Worm (Caenorhabditis elegans) whole organism, L4 larva: ENCODE data around the gene nhr-122.

Experiments
- F37D6.2 ChIP-seq: sonication (generic microtip); optimal IDR thresholded peaks from 2 replicates; lab custom pipeline; 2016; ENCODE audit warnings: mild to moderate bottlenecking, missing genetic modification characterization, missing compliant biosample characterization
- F49E8.2 ChIP-seq: sonication (generic microtip); optimal IDR thresholded peaks from 2 replicates; lab custom pipeline; 2016; ENCODE audit warnings: missing compliant biosample characterization, mild to moderate bottlenecking, missing genetic modification characterization, borderline replicate concordance
- R02D3.7 ChIP-seq: fragments of 150-350 bp; sonication (generic microtip); optimal IDR thresholded peaks from 3 replicates; lab custom pipeline; 2014; ENCODE audit warnings: missing biosample characterization, missing genetic modification characterization
- T20F7.1 ChIP-seq: fragments of 200-800 bp; sonication (Bioruptor generic); optimal IDR thresholded peaks from 2 replicates; lab custom pipeline; 2018; ENCODE audit warnings: mild to moderate bottlenecking, missing genetic modification characterization, missing compliant biosample characterization
- Y105C5A.15 ChIP-seq: fragments of 200-800 bp; sonication (Bioruptor generic); IDR thresholded peaks from 2 replicates; pipeline ENCODE4 v1.3.6; 2022; ENCODE audit warnings: missing genetic modification characterization, missing compliant biosample characterization
- Y48G9A.11 ChIP-seq: fragments of 200-800 bp; sonication (Bioruptor generic); IDR thresholded peaks from 2 replicates; pipeline ENCODE4 v1.3.6; 2022; ENCODE audit warnings: missing genetic modification reagents, missing genetic modification characterization, missing compliant biosample characterization
- Y75B8A.6 ChIP-seq: fragments of 200-800 bp; sonication (Bioruptor generic); IDR thresholded peaks from 2 replicates; pipeline ENCODE4 v1.3.6; 2022; ENCODE audit warnings: missing genetic modification reagents, missing genetic modification characterization, missing compliant biosample characterization
- ZK337.2 ChIP-seq: fragments of 200-800 bp; sonication (Bioruptor generic); IDR thresholded peaks from 2 replicates; pipeline ENCODE4 v1.3.6; 2022; ENCODE audit warnings: missing genetic modification reagents, missing genetic modification characterization, missing compliant biosample characterization
- ZK546.5 ChIP-seq, 2 experiments: sonication (generic microtip); optimal IDR thresholded peaks; 2 replicates each; lab custom pipeline; 2017; ENCODE audit warnings: missing biosample characterization in 2 of 2, missing genetic modification characterization in 2 of 2
- aha-1 ChIP-seq: fragments of 150-350 bp; peaks from one replicate; lab custom pipeline; 2014; ENCODE audit warnings: missing biosample characterization, missing genetic modification characterization
- aly-2 ChIP-seq: sonication (generic microtip); optimal IDR thresholded peaks from 2 replicates; lab custom pipeline; 2018; ENCODE audit warnings: missing biosample characterization, missing genetic modification characterization
- arid-1 ChIP-seq: fragments of 200-800 bp; sonication (Bioruptor generic); conservative IDR thresholded peaks from 2 replicates; pipeline ENCODE4 v1.3.6; 2022; ENCODE audit warnings: missing genetic modification reagents, missing genetic modification characterization, missing compliant biosample characterization
- ces-1 ChIP-seq: fragments of 150-350 bp; sonication (generic microtip); optimal IDR thresholded peaks from 4 replicates; lab custom pipeline; 2014; ENCODE audit warnings: missing biosample characterization, missing genetic modification reagents, missing genetic modification characterization
- daf-8 ChIP-seq: fragments of 200-800 bp; sonication (Bioruptor generic); IDR thresholded peaks from 2 replicates; pipeline ENCODE4 v1.3.6; 2022; ENCODE audit warnings: missing genetic modification characterization, missing compliant biosample characterization
- dpl-1 ChIP-seq: fragments of 150-350 bp; optimal IDR thresholded peaks from 2 replicates; lab custom pipeline; 2014; ENCODE audit warnings: missing biosample characterization, missing genetic modification reagents, missing genetic modification characterization
- duxl-1 ChIP-seq: sonication (generic microtip); optimal IDR thresholded peaks from 2 replicates; lab custom pipeline; 2016; ENCODE audit warnings: mild to moderate bottlenecking, missing genetic modification characterization, moderate library complexity, missing compliant biosample characterization; ENCODE audit not compliant: poor library complexity
- fos-1 ChIP-seq: fragments of 150-350 bp; optimal IDR thresholded peaks from 2 replicates; lab custom pipeline; 2014; ENCODE audit warnings: missing biosample characterization, missing genetic modification characterization
- gei-8 ChIP-seq: fragments of 200-800 bp; sonication (Bioruptor generic); optimal IDR thresholded peaks from 2 replicates; lab custom pipeline; 2018; ENCODE audit warnings: mild to moderate bottlenecking, missing genetic modification characterization, missing compliant biosample characterization
- hif-1 ChIP-seq, 2 experiments: sonication (generic microtip); optimal IDR thresholded peaks; 2 replicates each; lab custom pipeline; 2016 to 2017; ENCODE audit warnings: missing compliant biosample characterization in 2 of 2, missing genetic modification characterization in 2 of 2, missing genetic modification reagents in 2 of 2, missing genotype in 2 of 2, mild to moderate bottlenecking in 1 of 2
- hlh-11 ChIP-seq: fragments of 200-800 bp; sonication (Bioruptor generic); optimal IDR thresholded peaks from 2 replicates; lab custom pipeline; 2018; ENCODE audit warnings: mild to moderate bottlenecking, missing genetic modification characterization, missing compliant biosample characterization
- hmg-1.1 ChIP-seq: fragments of 200-800 bp; sonication (Bioruptor generic); IDR thresholded peaks from 2 replicates; pipeline ENCODE4 v1.3.6; 2022; ENCODE audit warnings: missing genetic modification reagents, missing genetic modification characterization, missing compliant biosample characterization
- jun-1 ChIP-seq: fragments of 150-350 bp; optimal IDR thresholded peaks from 2 replicates; lab custom pipeline; 2014; ENCODE audit warnings: missing biosample characterization, missing genetic modification reagents, missing genetic modification characterization
- lin-15B ChIP-seq: fragments of 150-350 bp; sonication (generic microtip); optimal IDR thresholded peaks from 3 replicates; lab custom pipeline; 2014; ENCODE audit warnings: missing biosample characterization, missing genetic modification characterization
- lin-38 ChIP-seq: fragments of 200-800 bp; sonication (Bioruptor generic); IDR thresholded peaks from 2 replicates; pipeline ENCODE4 v1.3.6; 2022; ENCODE audit warnings: missing genetic modification reagents, missing genetic modification characterization, missing compliant biosample characterization
- lir-3 ChIP-seq: sonication (generic microtip); optimal IDR thresholded peaks from 2 replicates; lab custom pipeline; 2016; ENCODE audit warnings: mild to moderate bottlenecking, missing genetic modification characterization, missing compliant biosample characterization
- lsy-2 ChIP-seq, 2 experiments: fragments of 150-350 bp in 1 of 2; sonication (generic microtip) in 1 of 2; optimal IDR thresholded peaks; 2 replicates each; lab custom pipeline; 2014 to 2017; ENCODE audit warnings: missing biosample characterization in 2 of 2, missing genetic modification characterization in 2 of 2
- mdl-1 ChIP-seq, 2 experiments: fragments of 150-350 bp in 1 of 2; sonication (generic microtip) in 1 of 2; optimal IDR thresholded peaks; 2 replicates each; lab custom pipeline; 2014 to 2017; ENCODE audit warnings: missing biosample characterization in 2 of 2, missing genetic modification characterization in 2 of 2
- mdt-29 ChIP-seq: fragments of 200-800 bp; sonication (Bioruptor generic); IDR thresholded peaks from 2 replicates; pipeline ENCODE4 v1.3.6; 2022; ENCODE audit warnings: missing genetic modification reagents, missing genetic modification characterization, missing compliant biosample characterization
- mxl-2 ChIP-seq: fragments of 200-800 bp; sonication (Bioruptor generic); conservative IDR thresholded peaks from 2 replicates; pipeline ENCODE4 v1.3.6; 2022; ENCODE audit warnings: missing genetic modification reagents, missing genetic modification characterization, missing compliant biosample characterization
- nhr-102 ChIP-seq: sonication (generic microtip); optimal IDR thresholded peaks from 2 replicates; lab custom pipeline; 2016; ENCODE audit warnings: mild to moderate bottlenecking, missing genetic modification characterization, moderate library complexity, missing compliant biosample characterization
- nhr-11 ChIP-seq: fragments of 150-350 bp; optimal IDR thresholded peaks from 2 replicates; lab custom pipeline; 2014; ENCODE audit warnings: missing biosample characterization, missing genetic modification characterization
- nhr-111 ChIP-seq: fragments of 200-800 bp; sonication (Bioruptor generic); optimal IDR thresholded peaks from 2 replicates; lab custom pipeline; 2018; ENCODE audit warnings: mild to moderate bottlenecking, missing genetic modification characterization, missing compliant biosample characterization
- nhr-237 ChIP-seq: sonication (generic microtip); optimal IDR thresholded peaks from 2 replicates; lab custom pipeline; 2017; ENCODE audit warnings: missing biosample characterization, missing genetic modification characterization
- nhr-42 ChIP-seq: fragments of 200-800 bp; sonication (Bioruptor generic); IDR thresholded peaks from 2 replicates; pipeline ENCODE4 v1.3.6; 2022; ENCODE audit warnings: missing genetic modification characterization, missing compliant biosample characterization
- nhr-6 ChIP-seq: fragments of 150-350 bp; optimal IDR thresholded peaks from 2 replicates; lab custom pipeline; 2014; ENCODE audit warnings: missing biosample characterization, missing genetic modification characterization
- saeg-2 ChIP-seq: fragments of 200-800 bp; sonication (Bioruptor generic); IDR thresholded peaks from 2 replicates; pipeline ENCODE4 v1.3.6; 2022; ENCODE audit warnings: missing genetic modification reagents, missing genetic modification characterization, missing compliant biosample characterization
- set-16 ChIP-seq: fragments of 200-800 bp; sonication (Bioruptor generic); IDR thresholded peaks from 2 replicates; pipeline ENCODE4 v1.3.6; 2022; ENCODE audit warnings: missing genetic modification reagents, missing genetic modification characterization, missing compliant biosample characterization
- snpc-1.2 ChIP-seq: fragments of 200-800 bp; sonication (Bioruptor generic); IDR thresholded peaks from 2 replicates; pipeline ENCODE4 v1.3.6; 2022; ENCODE audit warnings: missing genetic modification reagents, missing genetic modification characterization, missing compliant biosample characterization
- spr-1 ChIP-seq: sonication (generic microtip); optimal IDR thresholded peaks from 2 replicates; lab custom pipeline; 2016; ENCODE audit warnings: mild to moderate bottlenecking, missing genetic modification characterization, missing compliant biosample characterization
- tag-97 ChIP-seq: fragments of 200-800 bp; sonication (Bioruptor generic); IDR thresholded peaks from 2 replicates; pipeline ENCODE4 v1.3.6; 2022; ENCODE audit warnings: missing genetic modification characterization, missing compliant biosample characterization
- unc-130 ChIP-seq: sonication (generic microtip); optimal IDR thresholded peaks from 2 replicates; lab custom pipeline; 2016; ENCODE audit warnings: missing genetic modification reagents, missing genetic modification characterization, missing compliant biosample characterization
- unc-62 ChIP-seq, 3 experiments: fragments of 150-350 bp in 1 of 3; sonication (generic microtip); optimal IDR thresholded peaks in 2 of 3; peaks in 1 of 3; 1 replicate in 1 of 3; 2 replicates in 2 of 3; lab custom pipeline; 2014 to 2017; ENCODE audit warnings: missing biosample characterization in 3 of 3, missing genetic modification characterization in 3 of 3, missing genetic modification reagents in 3 of 3, missing genotype in 1 of 3
- vab-7 ChIP-seq: fragments of 200-800 bp; sonication (Bioruptor generic); IDR thresholded peaks from 2 replicates; pipeline ENCODE4 v1.3.6; 2022; ENCODE audit warnings: missing genetic modification reagents, missing genetic modification characterization, missing compliant biosample characterization
- zip-2 ChIP-seq: fragments of 150-350 bp; optimal IDR thresholded peaks from 2 replicates; lab custom pipeline; 2014; ENCODE audit warnings: missing biosample characterization, missing genetic modification characterization

Gene nhr-122

DNA sequence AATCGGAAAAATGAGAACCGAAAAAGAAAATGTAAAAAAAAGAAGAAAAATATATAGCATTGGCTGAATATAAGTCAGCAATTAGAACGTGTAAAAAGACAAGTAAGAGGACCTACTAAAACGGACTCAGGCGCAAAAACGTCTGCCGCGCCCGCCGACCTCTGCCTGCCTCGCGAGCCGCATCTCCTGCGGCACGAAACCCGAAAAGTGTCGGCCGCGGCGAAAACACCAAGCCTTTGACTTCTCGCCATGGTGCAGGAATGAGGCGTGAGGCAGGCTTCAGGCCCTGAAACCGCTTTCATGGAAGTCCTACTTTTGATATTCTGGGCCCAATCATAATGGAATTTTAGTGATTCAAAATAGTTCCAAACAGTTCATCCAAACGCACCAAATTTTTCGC, 48.0 kb upstream of the nhr-122 start:
- TF ChIP-seq set-16 (peak; percentile 90), gei-8 (GFP tag; lab: Kevin White, UChicago) (no peak)
- TF ChIP-seq, all 104 proteins: peak for 1

DNA sequence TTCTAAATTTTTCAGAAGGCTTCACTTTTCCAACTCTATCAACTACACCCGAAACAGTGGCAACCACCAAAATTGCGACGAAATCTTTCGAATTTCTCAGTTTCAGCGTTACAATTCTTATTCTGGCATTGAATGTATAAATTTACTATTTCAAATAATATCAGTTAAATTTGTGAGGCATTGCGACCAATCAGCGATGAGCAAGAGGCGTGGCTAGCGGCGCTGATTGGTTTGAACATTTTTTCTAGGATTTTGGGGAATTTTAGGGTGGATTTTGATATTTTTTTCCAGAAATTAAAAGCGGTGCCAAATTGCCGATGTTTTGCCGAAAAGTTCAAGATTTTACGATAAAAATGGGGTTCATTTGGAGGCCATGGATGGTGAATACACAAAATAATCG, 46.1 kb upstream of the nhr-122 start:
- TF ChIP-seq vab-7 (GFP tag; lab: Robert Waterston, UW), result no peak
- no peak for TF ChIP-seq ZK546.5 (tag; optimal IDR thresholded peaks at IDR 0.05; lab: Kevin White, UChicago)
- TF ChIP-seq nhr-237 (tag; lab: Kevin White, UChicago), result no peak
- no peak for TF ChIP-seq nhr-111 (GFP tag; lab: Kevin White, UChicago)
- TF ChIP-seq nhr-102 (tag; lab: Kevin White, UChicago), result no peak
- no peak for TF ChIP-seq T20F7.1
- TF ChIP-seq mdl-1 (tag; optimal IDR thresholded peaks at IDR 0.05; lab: Kevin White, UChicago), result no peak
- TF ChIP-seq set-16, result no peak
- TF ChIP-seq aha-1, result peak; percentile 83
- TF ChIP-seq R02D3.7 (tag; lab: Kevin White, UChicago), result no peak
- TF ChIP-seq lir-3 (tag; lab: Kevin White, UChicago), result no peak
- 0 out of 2 replicates have a peak, but pooled peaks have one; percentile 6 for TF ChIP-seq Y48G9A.11 (GFP tag; lab: Robert Waterston, UW)

DNA sequence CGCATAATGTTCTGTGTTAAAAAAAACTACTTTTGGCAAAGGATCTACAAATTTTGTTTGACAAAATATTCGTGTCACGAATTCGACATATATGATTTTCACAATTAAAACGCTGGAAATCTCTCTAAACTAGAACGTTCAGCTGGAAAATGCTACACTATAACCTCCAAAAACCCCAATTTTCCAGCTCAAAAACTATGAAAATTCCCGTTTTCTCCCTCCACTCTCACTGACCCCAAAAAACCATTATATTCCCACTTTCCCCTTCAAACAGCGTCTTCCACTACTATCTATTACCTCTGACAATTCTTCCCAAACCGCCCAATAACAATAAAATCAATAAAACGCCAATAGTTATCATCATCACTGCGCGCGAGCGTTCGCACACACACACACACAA, 37.0 kb upstream of the nhr-122 start, which contains the start of gene Y41D4B.14:
Y41D4B.14 (plus strand) TSS at position 301 of the 400 bp plus-strand sequence.
- TF ChIP-seq lin-38 (GFP tag; lab: Robert Waterston, UW), result no peak
- TF ChIP-seq ZK337.2 (GFP tag; lab: Robert Waterston, UW), result no peak
- no peak for TF ChIP-seq Y75B8A.6 (GFP tag; lab: Robert Waterston, UW)
- peak; percentile 0 for TF ChIP-seq aha-1

DNA sequence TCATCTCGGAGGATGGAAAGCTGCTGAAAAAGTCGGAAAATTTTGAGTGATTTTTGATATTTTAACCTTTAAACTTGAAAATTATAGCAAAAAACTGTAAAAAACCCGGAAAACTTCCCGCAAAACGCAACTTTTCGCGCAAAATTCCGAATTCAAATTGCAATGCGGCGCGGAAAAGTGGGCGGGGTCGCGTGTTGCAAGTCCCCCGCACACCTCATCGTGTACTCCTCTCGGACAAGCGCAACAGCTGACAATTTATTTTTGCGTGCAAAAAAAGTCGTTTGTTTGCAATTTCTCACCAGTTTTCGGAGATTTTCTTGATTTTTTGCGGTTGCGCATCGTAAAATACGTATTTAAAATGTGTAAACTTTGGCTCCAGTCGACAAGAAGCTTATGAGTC, 17.9 kb upstream of the nhr-122 start, which contains the start of gene npp-8:
npp-8 (minus strand) TSS at position 23 of the 400 bp plus-strand sequence.
- peak in 1 of 2 experiments; percentile 85 for TF ChIP-seq hif-1 (tag; optimal IDR thresholded peaks at IDR 0.05; lab: Kevin White, UChicago)
- peak; percentile 83 for TF ChIP-seq spr-1
- TF ChIP-seq nhr-42 (GFP tag; lab: Robert Waterston, UW), result peak; percentile 69; the same call in 1 of the 2 replicates
- peak; percentile 88 for TF ChIP-seq duxl-1
- 0 out of 2 replicates have a peak, but pooled peaks have one; percentile 67 for TF ChIP-seq saeg-2 (GFP tag; lab: Robert Waterston, UW)
- TF ChIP-seq mdl-1 (tag; optimal IDR thresholded peaks at IDR 0.05; lab: Kevin White, UChicago), result peak in 1 of 2 experiments; percentile 33
- TF ChIP-seq unc-130, result peak; percentile 93
- no peak for TF ChIP-seq tag-97
- TF ChIP-seq snpc-1.2 (GFP tag; lab: Robert Waterston, UW), result peak; percentile 57; the same call in 1 of the 2 replicates
- no peak for TF ChIP-seq fos-1 (tag; lab: Kevin White, UChicago)
- 0 out of 2 replicates have a peak, but pooled peaks have one; percentile 48 for TF ChIP-seq mxl-2 (GFP tag; lab: Robert Waterston, UW)
- peak; percentile 43 for TF ChIP-seq lin-15B (tag; lab: Kevin White, UChicago)
- TF ChIP-seq nhr-11 (tag; lab: Kevin White, UChicago), result peak; percentile 59
- TF ChIP-seq hlh-11 (tag; lab: Kevin White, UChicago), result peak; percentile 99
- TF ChIP-seq gei-8 (GFP tag; lab: Kevin White, UChicago), result peak; percentile 40
- TF ChIP-seq vab-7 (GFP tag; lab: Robert Waterston, UW), result peak; percentile 74
- no peak for TF ChIP-seq jun-1 (tag; lab: Kevin White, UChicago)
- TF ChIP-seq hmg-1.1 (GFP tag; lab: Robert Waterston, UW), result peak; percentile 83
- peak in 1 of 2 experiments; percentile 88 for TF ChIP-seq lsy-2 (tag; optimal IDR thresholded peaks at IDR 0.05; lab: Kevin White, UChicago)
- peak in 1 of 2 experiments; percentile 98 for TF ChIP-seq unc-62 (GFP tag; optimal IDR thresholded peaks at IDR 0.05 in 1 of 2; lab: Kevin White, UChicago)
- TF ChIP-seq unc-62 (tag; optimal IDR thresholded peaks at IDR 0.05; lab: Kevin White, UChicago), result no peak
- TF ChIP-seq set-16, result 0 out of 2 replicates have a peak, but pooled peaks have one; percentile 26
- peak; percentile 59 for TF ChIP-seq F37D6.2 (tag; lab: Kevin White, UChicago)
- no peak for TF ChIP-seq aly-2 (tag; lab: Kevin White, UChicago)
- TF ChIP-seq ZK337.2 (GFP tag; lab: Robert Waterston, UW), result 0 out of 2 replicates have a peak, but pooled peaks have one; percentile 32
- no peak for TF ChIP-seq Y105C5A.15 (GFP tag; lab: Robert Waterston, UW)
- no peak for TF ChIP-seq daf-8
- no peak for TF ChIP-seq ces-1 (GFP tag; lab: Kevin White, UChicago)
- TF ChIP-seq zip-2 (tag; lab: Kevin White, UChicago), result no peak
- peak; percentile 70 for TF ChIP-seq F49E8.2 (tag; lab: Kevin White, UChicago)
- peak; percentile 56 for TF ChIP-seq nhr-6 (tag; lab: Kevin White, UChicago)
- peak; percentile 90 for TF ChIP-seq arid-1
- peak; percentile 27; the same call in 1 of the 2 replicates for TF ChIP-seq mdt-29 (GFP tag; lab: Robert Waterston, UW)
- peak; percentile 89 for TF ChIP-seq dpl-1 (GFP tag; lab: Kevin White, UChicago)
